Fruit fly (Drosophila melanogaster) whole organism, pupa: Measurements from ENCODE around the gene CG5196.

Experiments used
- CG17806 ChIP-seq: fragments of 200-800 bp; sonication (Bioruptor generic); optimal IDR thresholded peaks from 2 replicates; lab custom pipeline; 2018; ENCODE audit warnings: missing biosample characterization, mild to moderate bottlenecking, missing genetic modification characterization, moderate library complexity
- CG4496 ChIP-seq: fragments of 200-800 bp; sonication (Bioruptor generic); IDR thresholded peaks from 3 replicates; pipeline ENCODE4 v1.3.6; 2022; ENCODE audit warnings: missing biosample characterization, missing genetic modification characterization
- CG8159 ChIP-seq: fragments of 200-800 bp; sonication (Bioruptor generic); optimal IDR thresholded peaks from 3 replicates; lab custom pipeline; 2018; ENCODE audit warnings: missing biosample characterization, mild to moderate bottlenecking, missing genetic modification characterization, moderate library complexity
- D1 ChIP-seq: fragments of 200-800 bp; sonication (Bioruptor generic); optimal IDR thresholded peaks from 2 replicates; lab custom pipeline; 2018; ENCODE audit warnings: missing biosample characterization, mild to moderate bottlenecking, missing genetic modification characterization, moderate library complexity
- Snoo ChIP-seq: fragments of 200-800 bp; sonication (Bioruptor generic); optimal IDR thresholded peaks from 3 replicates; lab custom pipeline; 2017; ENCODE audit warnings: missing biosample characterization, mild to moderate bottlenecking, missing genetic modification characterization, inconsistent platforms
- gl ChIP-seq: fragments of 200-800 bp; sonication (Bioruptor generic); optimal IDR thresholded peaks from 2 replicates; lab custom pipeline; 2018; ENCODE audit warnings: missing biosample characterization, mild to moderate bottlenecking, missing genetic modification characterization

- TF ChIP-seq gl (tag; lab: Kevin White, UChicago), result no peak
- no peak for TF ChIP-seq D1 (tag; lab: Kevin White, UChicago)
- no peak for TF ChIP-seq CG8159
- TF ChIP-seq CG17806, result no peak
- TF ChIP-seq CG4496, result no peak
- TF ChIP-seq Snoo (tag; lab: Kevin White, UChicago), result no peak
Observed at dm6 chr3R:12411449-12411848, 3.3 kb downstream of the CG5196 start.
